Fruit fly (Drosophila melanogaster) whole organism, embryonic: Measurements from ENCODE around the gene Pa1.

ENCODE experiments used
- Adf1 ChIP-seq: fragments of 200-800 bp; sonication (Bioruptor generic); IDR thresholded peaks from 2 replicates; pipeline ENCODE4 v1.3.6; 2022; ENCODE audit warnings: missing biosample characterization, missing genetic modification characterization
- Antp ChIP-seq: fragments of 200-800 bp; sonication (Bioruptor generic); optimal IDR thresholded peaks from 3 replicates; lab custom pipeline; 2016; ENCODE audit warnings: missing biosample characterization, missing genetic modification characterization
- Bteb2 ChIP-seq: fragments of 200-800 bp; sonication (Bioruptor generic); optimal IDR thresholded peaks from 2 replicates; lab custom pipeline; 2016; ENCODE audit warnings: missing biosample characterization, missing genetic modification characterization
- CG10274 ChIP-seq: fragments of 200-800 bp; sonication (Bioruptor generic); optimal IDR thresholded peaks from 3 replicates; lab custom pipeline; 2017; ENCODE audit warnings: missing biosample characterization, mild to moderate bottlenecking, missing genetic modification characterization
- CG11398 ChIP-seq: fragments of 200-800 bp; sonication (Bioruptor generic); optimal IDR thresholded peaks from 2 replicates; lab custom pipeline; 2016; ENCODE audit warnings: missing biosample characterization, missing genetic modification characterization
- CG11504 ChIP-seq: fragments of 200-800 bp; sonication (Bioruptor generic); optimal IDR thresholded peaks from 3 replicates; lab custom pipeline; 2019; ENCODE audit warnings: missing biosample characterization, mild to moderate bottlenecking, missing genetic modification characterization, moderate library complexity
- CG12219 ChIP-seq: fragments of 200-800 bp; sonication (Bioruptor generic); optimal IDR thresholded peaks from 3 replicates; lab custom pipeline; 2018; ENCODE audit warnings: missing biosample characterization, mild to moderate bottlenecking, missing genetic modification characterization
- CG12942 ChIP-seq: fragments of 200-800 bp; sonication (Bioruptor generic); optimal IDR thresholded peaks from 3 replicates; lab custom pipeline; 2016; ENCODE audit warnings: missing biosample characterization, missing genetic modification characterization
- CG13296 ChIP-seq: fragments of 200-800 bp; sonication (Bioruptor generic); optimal IDR thresholded peaks from 3 replicates; lab custom pipeline; 2018; ENCODE audit warnings: missing biosample characterization, mild to moderate bottlenecking, missing genetic modification characterization
- CG1603 ChIP-seq: fragments of 200-800 bp; sonication (Bioruptor generic); optimal IDR thresholded peaks from 2 replicates; lab custom pipeline; 2019; ENCODE audit warnings: missing biosample characterization, mild to moderate bottlenecking, missing genetic modification characterization, moderate library complexity
- CG16815 ChIP-seq: fragments of 200-800 bp; sonication (Bioruptor generic); optimal IDR thresholded peaks from 3 replicates; lab custom pipeline; 2017; ENCODE audit warnings: missing biosample characterization, mild to moderate bottlenecking, missing genetic modification characterization
- CG17359 ChIP-seq: fragments of 200-800 bp; sonication (Bioruptor generic); optimal IDR thresholded peaks from 3 replicates; lab custom pipeline; 2018; ENCODE audit warnings: missing biosample characterization, mild to moderate bottlenecking, missing genetic modification characterization, moderate library complexity
- CG17912 ChIP-seq: fragments of 200-800 bp; sonication (Bioruptor generic); optimal IDR thresholded peaks from 2 replicates; lab custom pipeline; 2018; ENCODE audit warnings: missing biosample characterization, mild to moderate bottlenecking, missing genetic modification characterization
- CG18599 ChIP-seq: fragments of 200-800 bp; sonication (Bioruptor generic); optimal IDR thresholded peaks from 3 replicates; lab custom pipeline; 2017; ENCODE audit warnings: missing biosample characterization, missing genetic modification characterization, mild to moderate bottlenecking, moderate library complexity, missing genetic modification reagents
- CG34224 ChIP-seq: fragments of 200-800 bp; sonication (Bioruptor generic); IDR thresholded peaks from 3 replicates; pipeline ENCODE4 v1.3.6; 2022; ENCODE audit warnings: missing biosample characterization, missing genetic modification characterization; ENCODE audit not compliant: partially characterized antibody
- CG3995 ChIP-seq: fragments of 200-800 bp; sonication (Bioruptor generic); optimal IDR thresholded peaks from 3 replicates; lab custom pipeline; 2016; ENCODE audit warnings: missing biosample characterization, missing genetic modification characterization
- CG4282 ChIP-seq: fragments of 200-800 bp; sonication (Bioruptor generic); optimal IDR thresholded peaks from 2 replicates; lab custom pipeline; 2016; ENCODE audit warnings: missing biosample characterization, missing genetic modification characterization
- CG5953 ChIP-seq: fragments of 200-800 bp; sonication (Bioruptor generic); IDR thresholded peaks from 2 replicates; pipeline ENCODE4 v1.3.6; 2022; ENCODE audit warnings: missing biosample characterization, missing genetic modification characterization
- CG6854 ChIP-seq: fragments of 200-800 bp; sonication (Bioruptor generic); optimal IDR thresholded peaks from 3 replicates; lab custom pipeline; 2017; ENCODE audit warnings: missing biosample characterization, mild to moderate bottlenecking, missing genetic modification characterization
- CG7963 ChIP-seq: fragments of 200-800 bp; sonication (Bioruptor generic); IDR thresholded peaks from 3 replicates; pipeline ENCODE4 v1.3.6; 2022; ENCODE audit warnings: missing biosample characterization, missing genetic modification characterization; ENCODE audit not compliant: partially characterized antibody
- CG9437 ChIP-seq: fragments of 200-800 bp; sonication (Bioruptor generic); optimal IDR thresholded peaks from 2 replicates; lab custom pipeline; 2018; ENCODE audit warnings: missing biosample characterization, mild to moderate bottlenecking, missing genetic modification characterization
- CG9932 ChIP-seq: fragments of 200-800 bp; sonication (Bioruptor generic); IDR thresholded peaks from 2 replicates; pipeline ENCODE4 v1.3.6; 2022; ENCODE audit warnings: missing biosample characterization, missing genetic modification characterization
- Ets97D ChIP-seq: fragments of 200-800 bp; sonication (Bioruptor generic); optimal IDR thresholded peaks from 3 replicates; lab custom pipeline; 2016; ENCODE audit warnings: missing biosample characterization, missing genetic modification characterization
- Gsc ChIP-seq: fragments of 200-800 bp; sonication (Bioruptor generic); IDR thresholded peaks from 2 replicates; pipeline ENCODE4 v1.3.6; 2022; ENCODE audit warnings: missing biosample characterization, missing genetic modification characterization
- HLH54F ChIP-seq: fragments of 200-800 bp; sonication (Bioruptor generic); optimal IDR thresholded peaks from 3 replicates; lab custom pipeline; 2016; ENCODE audit warnings: missing biosample characterization, missing genetic modification characterization
- Nf-YC ChIP-seq: fragments of 200-800 bp; optimal IDR thresholded peaks from 3 replicates; lab custom pipeline; 2019; ENCODE audit warnings: missing biosample characterization, mild to moderate bottlenecking, missing genetic modification characterization, moderate library complexity
- Oli ChIP-seq: fragments of 200-800 bp; sonication (Bioruptor generic); optimal IDR thresholded peaks from 2 replicates; lab custom pipeline; 2018; ENCODE audit warnings: missing biosample characterization, mild to moderate bottlenecking, missing genetic modification characterization, moderate library complexity
- PHDP ChIP-seq: fragments of 200-800 bp; sonication (Bioruptor generic); optimal IDR thresholded peaks from 3 replicates; lab custom pipeline; 2018; ENCODE audit warnings: missing biosample characterization, mild to moderate bottlenecking, missing genetic modification characterization, moderate library complexity
- Spps ChIP-seq: fragments of 200-800 bp; sonication (Bioruptor generic); optimal IDR thresholded peaks from 2 replicates; lab custom pipeline; 2018; ENCODE audit warnings: missing biosample characterization, mild to moderate bottlenecking, missing genetic modification characterization
- btn ChIP-seq: fragments of 200-800 bp; sonication (Bioruptor generic); optimal IDR thresholded peaks from 2 replicates; lab custom pipeline; 2016; ENCODE audit warnings: missing biosample characterization, missing genetic modification characterization
- chm ChIP-seq: fragments of 200-800 bp; sonication (Bioruptor generic); IDR thresholded peaks from 2 replicates; pipeline ENCODE4 v1.3.6; 2022; ENCODE audit warnings: missing biosample characterization, missing genetic modification characterization
- croc ChIP-seq: fragments of 200-800 bp; sonication (Bioruptor generic); conservative IDR thresholded peaks from 3 replicates; pipeline ENCODE4 v1.3.6; 2022; ENCODE audit warnings: missing biosample characterization, missing genetic modification characterization
- crp ChIP-seq, 2 experiments: fragments of 200-800 bp; sonication (Bioruptor generic); optimal IDR thresholded peaks; 2 replicates in 1 of 2; 3 replicates in 1 of 2; lab custom pipeline; 2017; ENCODE audit warnings: missing biosample characterization in 2 of 2, missing genetic modification characterization in 2 of 2, mild to moderate bottlenecking in 1 of 2, moderate library complexity in 1 of 2
- dimm ChIP-seq: fragments of 200-800 bp; sonication (Bioruptor generic); IDR thresholded peaks from 2 replicates; pipeline ENCODE4 v1.3.6; 2022; ENCODE audit warnings: missing biosample characterization, missing genetic modification characterization
- ems ChIP-seq: fragments of 200-800 bp; sonication (Bioruptor generic); optimal IDR thresholded peaks from 3 replicates; lab custom pipeline; 2016; ENCODE audit warnings: missing biosample characterization, missing genetic modification characterization
- ewg ChIP-seq: fragments of 200-800 bp; sonication (Bioruptor generic); optimal IDR thresholded peaks from 3 replicates; lab custom pipeline; 2017; ENCODE audit warnings: mild to moderate bottlenecking, missing biosample characterization, missing genetic modification reagents, missing genetic modification characterization
- gfzf ChIP-seq: fragments of 200-800 bp; sonication (Bioruptor generic); optimal IDR thresholded peaks from 2 replicates; lab custom pipeline; 2016; ENCODE audit warnings: missing biosample characterization, mild to moderate bottlenecking, missing genetic modification characterization, moderate library complexity
- inv ChIP-seq: fragments of 200-800 bp; sonication (Bioruptor generic); IDR thresholded peaks from 2 replicates; pipeline ENCODE4 v1.3.6; 2022; ENCODE audit warnings: missing biosample characterization, missing genetic modification characterization; ENCODE audit not compliant: partially characterized antibody
- mam ChIP-seq: fragments of 200-800 bp; sonication (Bioruptor generic); optimal IDR thresholded peaks from 3 replicates; lab custom pipeline; 2016; ENCODE audit warnings: missing biosample characterization, missing genetic modification characterization
- mirr ChIP-seq: fragments of 200-800 bp; sonication (Bioruptor generic); optimal IDR thresholded peaks from 3 replicates; lab custom pipeline; 2018; ENCODE audit warnings: missing biosample characterization, mild to moderate bottlenecking, missing genetic modification characterization
- mld ChIP-seq: fragments of 200-800 bp; sonication (Bioruptor generic); IDR thresholded peaks from 3 replicates; pipeline ENCODE4 v1.3.6; 2022; ENCODE audit warnings: missing biosample characterization, missing genetic modification characterization; ENCODE audit not compliant: partially characterized antibody
- org-1 ChIP-seq: fragments of 200-800 bp; sonication (Bioruptor generic); optimal IDR thresholded peaks from 2 replicates; lab custom pipeline; 2017; ENCODE audit warnings: missing biosample characterization, missing genetic modification characterization
- pros ChIP-seq: fragments of 200-800 bp; sonication (Bioruptor generic); optimal IDR thresholded peaks from 3 replicates; lab custom pipeline; 2019; ENCODE audit warnings: missing biosample characterization, mild to moderate bottlenecking, missing genetic modification characterization, moderate library complexity
- scrt ChIP-seq: fragments of 200-800 bp; sonication (Bioruptor generic); optimal IDR thresholded peaks from 2 replicates; lab custom pipeline; 2018; ENCODE audit warnings: missing biosample characterization, mild to moderate bottlenecking, missing genetic modification characterization, moderate library complexity
- sd ChIP-seq: fragments of 200-800 bp; sonication (Bioruptor generic); optimal IDR thresholded peaks from 3 replicates; lab custom pipeline; 2018; ENCODE audit warnings: missing biosample characterization, mild to moderate bottlenecking, missing genetic modification characterization, moderate library complexity
- sisA ChIP-seq: fragments of 200-800 bp; sonication (Bioruptor generic); IDR thresholded peaks from 2 replicates; pipeline ENCODE4 v1.3.6; 2022; ENCODE audit warnings: missing biosample characterization, missing genetic modification characterization
- vnd ChIP-seq: fragments of 200-800 bp; sonication (Bioruptor generic); IDR thresholded peaks from 3 replicates; pipeline ENCODE4 v1.3.6; 2022; ENCODE audit warnings: missing biosample characterization, missing genetic modification characterization; ENCODE audit not compliant: partially characterized antibody
- zfh2 ChIP-seq: fragments of 200-800 bp; sonication (Bioruptor generic); optimal IDR thresholded peaks from 2 replicates; lab custom pipeline; 2016; ENCODE audit warnings: missing biosample characterization, missing genetic modification characterization

Pa1 gene

DNA sequence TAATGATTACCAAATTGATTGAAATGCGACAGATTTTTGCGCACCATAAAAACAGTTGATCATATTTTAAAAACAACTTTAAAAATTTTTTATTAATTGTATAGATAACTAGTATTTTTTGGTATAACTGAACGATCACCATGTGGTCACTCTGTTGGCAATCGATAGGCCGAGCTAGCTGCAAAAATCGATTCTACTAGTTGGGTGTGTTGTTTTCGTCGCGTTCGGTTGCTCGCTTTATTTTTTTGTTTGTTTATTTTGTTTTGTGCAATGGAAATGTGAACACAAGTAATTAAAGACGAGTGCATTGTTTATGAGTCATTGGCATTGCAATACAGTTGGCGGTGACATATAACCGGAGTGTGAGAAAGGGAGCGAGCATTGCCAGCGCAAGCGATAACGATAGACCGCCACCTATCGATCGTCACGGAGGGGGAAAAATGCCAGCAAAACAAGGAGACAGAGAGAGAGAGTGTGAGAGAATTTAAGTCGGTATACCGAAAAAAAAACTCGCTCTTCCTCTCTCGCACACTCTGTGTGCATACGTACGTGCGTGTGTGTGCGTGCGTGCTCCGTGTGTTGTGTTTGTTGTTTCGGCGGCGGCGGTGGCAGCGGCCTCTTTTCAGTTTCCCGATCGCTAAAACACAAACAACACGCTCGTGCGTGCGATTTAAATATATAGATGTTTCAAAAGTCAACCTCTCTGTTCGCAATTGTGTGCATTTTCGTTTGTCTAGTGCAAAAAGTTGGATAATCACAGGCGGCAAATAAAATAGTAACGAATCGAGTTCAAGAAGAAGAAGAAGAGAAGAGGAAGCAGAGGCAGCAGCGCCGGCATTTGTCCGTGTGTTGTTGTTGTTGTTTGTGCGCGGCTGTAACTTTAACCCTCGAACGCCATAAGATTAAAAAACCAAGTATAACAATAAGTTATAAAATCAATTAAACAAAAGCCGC, 30.7 kb downstream of the Pa1 start (continued):
- no peak for TF ChIP-seq mirr
- TF ChIP-seq CG17912: no peak
- TF ChIP-seq org-1 (GFP tag; lab: Kevin White, UChicago): no peak
- TF ChIP-seq CG12219 (GFP tag; lab: Kevin White, UChicago): no peak
- TF ChIP-seq CG13296 (GFP tag; lab: Kevin White, UChicago): no peak
- no peak for TF ChIP-seq HLH54F
- TF ChIP-seq dimm: no peak
- TF ChIP-seq PHDP (tag; lab: Kevin White, UChicago): no peak
- no peak for TF ChIP-seq Antp (GFP tag; lab: Kevin White, UChicago)
- peak; percentile 78; the same call in 2 of the 3 replicates for TF ChIP-seq CG34224 (GFP tag; lab: Robert Waterston, UW)
- no peak for TF ChIP-seq CG11504 (tag; lab: Kevin White, UChicago)
- TF ChIP-seq scrt (GFP tag; lab: Kevin White, UChicago): no peak
- TF ChIP-seq Nf-YC (tag; lab: Kevin White, UChicago): no peak
- no peak for TF ChIP-seq CG5953
- TF ChIP-seq sd: peak; percentile 12
- TF ChIP-seq Adf1 (GFP tag; lab: Robert Waterston, UW): peak; percentile 82
- peak; percentile 65; the same call in 1 of the 3 replicates for TF ChIP-seq mld
- no peak for TF ChIP-seq CG16815
- no peak for TF ChIP-seq ems (GFP tag; lab: Kevin White, UChicago)
- TF ChIP-seq CG7963 (GFP tag; lab: Robert Waterston, UW): peak; percentile 81
- no peak for TF ChIP-seq crp (GFP tag; optimal IDR thresholded peaks at IDR 0.05; lab: Kevin White, UChicago)
- peak; percentile 14 for TF ChIP-seq CG18599 (GFP tag; lab: Kevin White, UChicago)
- no peak for TF ChIP-seq zfh2 (GFP tag; lab: Kevin White, UChicago)
- TF ChIP-seq CG17359 (tag; lab: Kevin White, UChicago): peak; percentile 2
- TF ChIP-seq vnd (GFP tag; lab: Robert Waterston, UW): peak; percentile 68; the same call in 2 of the 3 replicates
- no peak for TF ChIP-seq CG10274 (GFP tag; lab: Kevin White, UChicago)
- no peak for TF ChIP-seq CG9437 (GFP tag; lab: Kevin White, UChicago)
- TF ChIP-seq pros (GFP tag; lab: Kevin White, UChicago): no peak
- no peak for TF ChIP-seq sisA (GFP tag; lab: Robert Waterston, UW)
- no peak for TF ChIP-seq chm (GFP tag; lab: Robert Waterston, UW)
- TF ChIP-seq Bteb2: no peak
- TF ChIP-seq CG11398 (GFP tag; lab: Kevin White, UChicago): no peak
- no peak for TF ChIP-seq CG3995 (GFP tag; lab: Kevin White, UChicago)
- no peak for TF ChIP-seq Oli (tag; lab: Kevin White, UChicago)
- TF ChIP-seq CG6854 (GFP tag; lab: Kevin White, UChicago): no peak
- no peak for TF ChIP-seq CG9932 (GFP tag; lab: Robert Waterston, UW)
- no peak for TF ChIP-seq ewg (GFP tag; lab: Kevin White, UChicago)
- no peak for TF ChIP-seq Ets97D (GFP tag; lab: Kevin White, UChicago)
- peak; percentile 66 for TF ChIP-seq gfzf (GFP tag; lab: Kevin White, UChicago)
- no peak for TF ChIP-seq croc (GFP tag; lab: Robert Waterston, UW)
- peak; percentile 70 for TF ChIP-seq inv (GFP tag; lab: Robert Waterston, UW)
- no peak for TF ChIP-seq CG4282
- TF ChIP-seq Spps (tag; lab: Kevin White, UChicago): no peak
- no peak for TF ChIP-seq btn (GFP tag; lab: Kevin White, UChicago)
- TF ChIP-seq CG12942: no peak
- TF ChIP-seq CG1603 (tag; lab: Kevin White, UChicago): no peak
- TF ChIP-seq Gsc (GFP tag; lab: Robert Waterston, UW): no peak
- TF ChIP-seq mam (GFP tag; lab: Kevin White, UChicago): no peak
